Worm (Caenorhabditis elegans) whole organism, L4 larva: ENCODE data around the gene fbxa-208.

ENCODE experiments used
- D1046.2 ChIP-seq: fragments of 200-800 bp; sonication (Bioruptor generic); IDR thresholded peaks from 2 replicates; pipeline ENCODE4 v1.3.6; 2022; ENCODE audit warnings: missing genetic modification characterization, missing compliant biosample characterization
- F10B5.3 ChIP-seq: sonication (generic microtip); optimal IDR thresholded peaks from 2 replicates; lab custom pipeline; 2016; ENCODE audit warnings: mild to moderate bottlenecking, missing genetic modification characterization, missing compliant biosample characterization
- F44E2.7 ChIP-seq: fragments of 200-800 bp; sonication (Bioruptor generic); IDR thresholded peaks from 2 replicates; pipeline ENCODE4 v2.1.2; 2022; ENCODE audit warnings: missing genetic modification characterization, missing compliant biosample characterization
- F49E8.2 ChIP-seq: sonication (generic microtip); optimal IDR thresholded peaks from 2 replicates; lab custom pipeline; 2016; ENCODE audit warnings: missing compliant biosample characterization, mild to moderate bottlenecking, missing genetic modification characterization, borderline replicate concordance
- T20F7.1 ChIP-seq: fragments of 200-800 bp; sonication (Bioruptor generic); optimal IDR thresholded peaks from 2 replicates; lab custom pipeline; 2018; ENCODE audit warnings: mild to moderate bottlenecking, missing genetic modification characterization, missing compliant biosample characterization
- T26A8.4 ChIP-seq: fragments of 200-800 bp; sonication (Bioruptor generic); IDR thresholded peaks from 2 replicates; pipeline ENCODE4 v1.3.6; 2022; ENCODE audit warnings: missing genetic modification characterization, missing compliant biosample characterization
- Y48G9A.11 ChIP-seq: fragments of 200-800 bp; sonication (Bioruptor generic); IDR thresholded peaks from 2 replicates; pipeline ENCODE4 v1.3.6; 2022; ENCODE audit warnings: missing genetic modification reagents, missing genetic modification characterization, missing compliant biosample characterization
- Y5F2A.4 ChIP-seq: fragments of 200-800 bp; sonication (Bioruptor generic); optimal IDR thresholded peaks from 2 replicates; lab custom pipeline; 2018; ENCODE audit warnings: mild to moderate bottlenecking, missing genetic modification characterization, missing compliant biosample characterization
- Y75B8A.6 ChIP-seq: fragments of 200-800 bp; sonication (Bioruptor generic); IDR thresholded peaks from 2 replicates; pipeline ENCODE4 v1.3.6; 2022; ENCODE audit warnings: missing genetic modification reagents, missing genetic modification characterization, missing compliant biosample characterization
- ZK337.2 ChIP-seq: fragments of 200-800 bp; sonication (Bioruptor generic); IDR thresholded peaks from 2 replicates; pipeline ENCODE4 v1.3.6; 2022; ENCODE audit warnings: missing genetic modification reagents, missing genetic modification characterization, missing compliant biosample characterization
- aha-1 ChIP-seq: fragments of 150-350 bp; peaks from one replicate; lab custom pipeline; 2014; ENCODE audit warnings: missing biosample characterization, missing genetic modification characterization
- aly-2 ChIP-seq: sonication (generic microtip); optimal IDR thresholded peaks from 2 replicates; lab custom pipeline; 2018; ENCODE audit warnings: missing biosample characterization, missing genetic modification characterization
- attf-4 ChIP-seq: sonication (generic microtip); optimal IDR thresholded peaks from 3 replicates; lab custom pipeline; 2017; ENCODE audit warnings: missing biosample characterization, missing genetic modification characterization
- ceh-28 ChIP-seq: fragments of 150-350 bp; optimal IDR thresholded peaks from 2 replicates; lab custom pipeline; 2014; ENCODE audit warnings: missing biosample characterization, missing genetic modification reagents, missing genetic modification characterization
- ces-1 ChIP-seq: fragments of 150-350 bp; sonication (generic microtip); optimal IDR thresholded peaks from 4 replicates; lab custom pipeline; 2014; ENCODE audit warnings: missing biosample characterization, missing genetic modification reagents, missing genetic modification characterization
- cey-2 ChIP-seq: sonication (generic microtip); optimal IDR thresholded peaks from 3 replicates; lab custom pipeline; 2017; ENCODE audit warnings: missing genetic modification characterization, mild to moderate bottlenecking, missing compliant biosample characterization, antibody characterized with exemption, borderline replicate concordance; ENCODE audit not compliant: insufficient read depth
- ctbp-1 ChIP-seq: fragments of 200-800 bp; sonication (Bioruptor generic); IDR thresholded peaks from 2 replicates; pipeline ENCODE4 v1.3.6; 2022; ENCODE audit warnings: missing genetic modification reagents, missing genetic modification characterization, missing compliant biosample characterization
- daf-12 ChIP-seq: fragments of 150-350 bp; optimal IDR thresholded peaks from 2 replicates; lab custom pipeline; 2014; ENCODE audit warnings: missing biosample characterization, missing genetic modification reagents, missing genetic modification characterization
- daf-16 ChIP-seq, 3 experiments: sonication (generic microtip); optimal IDR thresholded peaks; 2 replicates each; lab custom pipeline; 2016 to 2017; ENCODE audit warnings: missing genetic modification characterization in 3 of 3, missing genetic modification reagents in 3 of 3, mild to moderate bottlenecking in 2 of 3, missing compliant biosample characterization in 2 of 3, missing biosample characterization in 1 of 3, moderate library complexity in 1 of 3
- daf-19 ChIP-seq: fragments of 200-800 bp; sonication (Bioruptor generic); conservative IDR thresholded peaks from 2 replicates; pipeline ENCODE4 v1.3.6; 2022; ENCODE audit warnings: missing genetic modification characterization, missing compliant biosample characterization
- daf-8 ChIP-seq: fragments of 200-800 bp; sonication (Bioruptor generic); IDR thresholded peaks from 2 replicates; pipeline ENCODE4 v1.3.6; 2022; ENCODE audit warnings: missing genetic modification characterization, missing compliant biosample characterization
- dmd-8 ChIP-seq: fragments of 200-800 bp; sonication (Bioruptor generic); IDR thresholded peaks from 2 replicates; pipeline ENCODE4 v1.3.6; 2022; ENCODE audit warnings: missing genetic modification characterization, missing compliant biosample characterization
- dpl-1 ChIP-seq: fragments of 150-350 bp; optimal IDR thresholded peaks from 2 replicates; lab custom pipeline; 2014; ENCODE audit warnings: missing biosample characterization, missing genetic modification reagents, missing genetic modification characterization
- dve-1 ChIP-seq: sonication (generic microtip); optimal IDR thresholded peaks from 2 replicates; lab custom pipeline; 2017; ENCODE audit warnings: antibody characterized with exemption, mild to moderate bottlenecking, missing genetic modification characterization, missing compliant biosample characterization; ENCODE audit not compliant: insufficient read depth
- egl-43 ChIP-seq: fragments of 200-800 bp; sonication (Bioruptor generic); IDR thresholded peaks from 2 replicates; pipeline ENCODE4 v1.3.6; 2022; ENCODE audit warnings: missing genetic modification reagents, missing genetic modification characterization, missing compliant biosample characterization
- fos-1 ChIP-seq: fragments of 150-350 bp; optimal IDR thresholded peaks from 2 replicates; lab custom pipeline; 2014; ENCODE audit warnings: missing biosample characterization, missing genetic modification characterization
- hif-1 ChIP-seq, 2 experiments: sonication (generic microtip); optimal IDR thresholded peaks; 2 replicates each; lab custom pipeline; 2016 to 2017; ENCODE audit warnings: missing compliant biosample characterization in 2 of 2, missing genetic modification characterization in 2 of 2, missing genetic modification reagents in 2 of 2, missing genotype in 2 of 2, mild to moderate bottlenecking in 1 of 2
- hlh-11 ChIP-seq: fragments of 200-800 bp; sonication (Bioruptor generic); optimal IDR thresholded peaks from 2 replicates; lab custom pipeline; 2018; ENCODE audit warnings: mild to moderate bottlenecking, missing genetic modification characterization, missing compliant biosample characterization
- hlh-30 ChIP-seq: sonication (generic microtip); optimal IDR thresholded peaks from 2 replicates; lab custom pipeline; 2017; ENCODE audit warnings: antibody characterized with exemption, mild to moderate bottlenecking, missing genetic modification characterization, missing compliant biosample characterization; ENCODE audit not compliant: insufficient read depth
- jun-1 ChIP-seq: fragments of 150-350 bp; optimal IDR thresholded peaks from 2 replicates; lab custom pipeline; 2014; ENCODE audit warnings: missing biosample characterization, missing genetic modification reagents, missing genetic modification characterization
- lin-1 ChIP-seq: fragments of 200-800 bp; sonication (Bioruptor generic); IDR thresholded peaks from 2 replicates; pipeline ENCODE4 v1.3.6; 2022; ENCODE audit warnings: missing genetic modification reagents, missing genetic modification characterization, missing compliant biosample characterization
- lin-39 ChIP-seq: fragments of 150-350 bp; optimal IDR thresholded peaks from 2 replicates; lab custom pipeline; 2014; ENCODE audit warnings: missing biosample characterization, missing genetic modification reagents, missing genetic modification characterization
- lir-3 ChIP-seq: sonication (generic microtip); optimal IDR thresholded peaks from 2 replicates; lab custom pipeline; 2016; ENCODE audit warnings: mild to moderate bottlenecking, missing genetic modification characterization, missing compliant biosample characterization
- madf-9 ChIP-seq: fragments of 200-800 bp; sonication (Bioruptor generic); conservative IDR thresholded peaks from 2 replicates; pipeline ENCODE4 v1.3.6; 2022; ENCODE audit warnings: missing genetic modification reagents, missing genetic modification characterization, missing compliant biosample characterization
- mdt-29 ChIP-seq: fragments of 200-800 bp; sonication (Bioruptor generic); IDR thresholded peaks from 2 replicates; pipeline ENCODE4 v1.3.6; 2022; ENCODE audit warnings: missing genetic modification reagents, missing genetic modification characterization, missing compliant biosample characterization
- mes-2 ChIP-seq: sonication (generic microtip); optimal IDR thresholded peaks from 2 replicates; lab custom pipeline; 2016; ENCODE audit warnings: missing genotype, mild to moderate bottlenecking, missing genetic modification characterization, missing compliant biosample characterization; ENCODE audit not compliant: poor library complexity, severe bottlenecking
- mxl-2 ChIP-seq: fragments of 200-800 bp; sonication (Bioruptor generic); conservative IDR thresholded peaks from 2 replicates; pipeline ENCODE4 v1.3.6; 2022; ENCODE audit warnings: missing genetic modification reagents, missing genetic modification characterization, missing compliant biosample characterization
- nhr-102 ChIP-seq: sonication (generic microtip); optimal IDR thresholded peaks from 2 replicates; lab custom pipeline; 2016; ENCODE audit warnings: mild to moderate bottlenecking, missing genetic modification characterization, moderate library complexity, missing compliant biosample characterization
- nhr-237 ChIP-seq: sonication (generic microtip); optimal IDR thresholded peaks from 2 replicates; lab custom pipeline; 2017; ENCODE audit warnings: missing biosample characterization, missing genetic modification characterization
- nhr-28 ChIP-seq: fragments of 150-350 bp; optimal IDR thresholded peaks from 2 replicates; lab custom pipeline; 2014; ENCODE audit warnings: missing biosample characterization, missing genetic modification characterization
- nhr-41 ChIP-seq: fragments of 200-800 bp; sonication (Bioruptor generic); IDR thresholded peaks from 2 replicates; pipeline ENCODE4 v1.3.6; 2022; ENCODE audit warnings: missing genetic modification reagents, missing genetic modification characterization, missing compliant biosample characterization
- nhr-42 ChIP-seq: fragments of 200-800 bp; sonication (Bioruptor generic); IDR thresholded peaks from 2 replicates; pipeline ENCODE4 v1.3.6; 2022; ENCODE audit warnings: missing genetic modification characterization, missing compliant biosample characterization
- nhr-6 ChIP-seq: fragments of 150-350 bp; optimal IDR thresholded peaks from 2 replicates; lab custom pipeline; 2014; ENCODE audit warnings: missing biosample characterization, missing genetic modification characterization
- php-3 ChIP-seq: fragments of 200-800 bp; sonication (Bioruptor generic); IDR thresholded peaks from 2 replicates; pipeline ENCODE4 v1.3.6; 2022; ENCODE audit warnings: missing genetic modification reagents, missing genetic modification characterization, missing compliant biosample characterization
- rbr-2 ChIP-seq: sonication (generic microtip); optimal IDR thresholded peaks from 2 replicates; lab custom pipeline; 2016; ENCODE audit warnings: missing genotype, missing genetic modification characterization, missing compliant biosample characterization
- sdz-12 ChIP-seq: fragments of 200-800 bp; sonication (Bioruptor generic); optimal IDR thresholded peaks from 2 replicates; lab custom pipeline; 2018; ENCODE audit warnings: mild to moderate bottlenecking, missing genetic modification characterization, missing compliant biosample characterization
- skn-1 ChIP-seq: fragments of 150-350 bp; optimal IDR thresholded peaks from 2 replicates; lab custom pipeline; 2014; ENCODE audit warnings: missing biosample characterization, missing genetic modification characterization
- snpc-4 ChIP-seq: fragments of 150-350 bp; optimal IDR thresholded peaks from 2 replicates; lab custom pipeline; 2014; ENCODE audit warnings: missing biosample characterization, missing genetic modification characterization
- spr-3 ChIP-seq: fragments of 200-800 bp; sonication (Bioruptor generic); optimal IDR thresholded peaks from 2 replicates; lab custom pipeline; 2018; ENCODE audit warnings: mild to moderate bottlenecking, missing genetic modification characterization, missing compliant biosample characterization
- unc-39 ChIP-seq: sonication (generic microtip); optimal IDR thresholded peaks from 2 replicates; lab custom pipeline; 2017; ENCODE audit warnings: missing biosample characterization, missing genetic modification characterization
- zip-11 ChIP-seq: fragments of 200-800 bp; sonication (Bioruptor generic); IDR thresholded peaks from 2 replicates; pipeline ENCODE4 v1.3.6; 2022; ENCODE audit warnings: missing genetic modification characterization, missing compliant biosample characterization
- ztf-7 ChIP-seq: fragments of 150-350 bp; optimal IDR thresholded peaks from 2 replicates; lab custom pipeline; 2014; ENCODE audit warnings: missing biosample characterization, missing genetic modification characterization

The fbxa-208 gene

ce11 chrIII:1226256-1226655 lies 30.4 kb upstream of the fbxa-208 start:
- TF ChIP-seq ctbp-1 (GFP tag; lab: Robert Waterston, UW) = no peak
- no peak for TF ChIP-seq Y75B8A.6
- TF ChIP-seq Y5F2A.4 (GFP tag; lab: Kevin White, UChicago) = no peak
- no peak for TF ChIP-seq unc-39 (tag; lab: Kevin White, UChicago)
- TF ChIP-seq dmd-8 (GFP tag; lab: Robert Waterston, UW) = no peak
- TF ChIP-seq nhr-6 (tag; lab: Kevin White, UChicago) = peak; percentile 61
- TF ChIP-seq nhr-42 = no peak
- TF ChIP-seq hlh-11 (tag; lab: Kevin White, UChicago) = peak; percentile 21
- TF ChIP-seq php-3 (GFP tag; lab: Robert Waterston, UW) = 0 out of 2 replicates have a peak, but pooled peaks have one; percentile 51
- no peak for TF ChIP-seq aha-1
- peak; percentile 0 for TF ChIP-seq mes-2
- no peak for TF ChIP-seq spr-3 (GFP tag; lab: Kevin White, UChicago)
- TF ChIP-seq madf-9 (GFP tag; lab: Robert Waterston, UW) = no peak
- TF ChIP-seq daf-12 (tag; lab: Kevin White, UChicago) = no peak
- no peak for TF ChIP-seq daf-16 (GFP tag; optimal IDR thresholded peaks at IDR 0.05; lab: Kevin White, UChicago)
- TF ChIP-seq daf-16 (tag; optimal IDR thresholded peaks at IDR 0.05; lab: Kevin White, UChicago) = peak; percentile 44
- no peak for TF ChIP-seq skn-1 (tag; lab: Kevin White, UChicago)
- no peak for TF ChIP-seq egl-43 (GFP tag; lab: Robert Waterston, UW)
- no peak for TF ChIP-seq lir-3 (tag; lab: Kevin White, UChicago)
- TF ChIP-seq Y48G9A.11 (GFP tag; lab: Robert Waterston, UW) = no peak
- peak; percentile 41 for TF ChIP-seq nhr-28 (tag; lab: Kevin White, UChicago)
- no peak for TF ChIP-seq zip-11
- no peak for TF ChIP-seq nhr-237
- no peak for TF ChIP-seq aly-2 (tag; lab: Kevin White, UChicago)
- TF ChIP-seq ztf-7 = no peak
- peak; percentile 9 for TF ChIP-seq dve-1 (tag; lab: Kevin White, UChicago)
- no peak for TF ChIP-seq mdt-29 (GFP tag; lab: Robert Waterston, UW)
- TF ChIP-seq jun-1 (tag; lab: Kevin White, UChicago) = no peak
- TF ChIP-seq lin-39 (tag; lab: Kevin White, UChicago) = no peak
- TF ChIP-seq ZK337.2 (GFP tag; lab: Robert Waterston, UW) = no peak
- TF ChIP-seq dpl-1 (GFP tag; lab: Kevin White, UChicago) = no peak
- no peak for TF ChIP-seq hif-1 (tag; optimal IDR thresholded peaks at IDR 0.05; lab: Kevin White, UChicago)
- TF ChIP-seq T26A8.4 (GFP tag; lab: Robert Waterston, UW) = no peak
- no peak for TF ChIP-seq nhr-41
- 0 out of 2 replicates have a peak, but pooled peaks have one; percentile 44 for TF ChIP-seq D1046.2 (GFP tag; lab: Robert Waterston, UW)
- TF ChIP-seq daf-19 (GFP tag; lab: Robert Waterston, UW) = no peak
- no peak for TF ChIP-seq fos-1 (tag; lab: Kevin White, UChicago)
- no peak for TF ChIP-seq F44E2.7 (GFP tag; lab: Robert Waterston, UW)
- TF ChIP-seq nhr-102 (tag; lab: Kevin White, UChicago) = no peak
- TF ChIP-seq daf-8 (GFP tag; lab: Robert Waterston, UW) = no peak
- TF ChIP-seq lin-1 (GFP tag; lab: Robert Waterston, UW) = no peak
- TF ChIP-seq hlh-30 (tag; lab: Kevin White, UChicago) = no peak
- TF ChIP-seq attf-4 (tag; lab: Kevin White, UChicago) = no peak
- no peak for TF ChIP-seq T20F7.1
- TF ChIP-seq F49E8.2 (tag; lab: Kevin White, UChicago) = no peak
- TF ChIP-seq F10B5.3 (tag; lab: Kevin White, UChicago) = no peak
- TF ChIP-seq ceh-28 (tag; lab: Kevin White, UChicago) = no peak
- no peak for TF ChIP-seq mxl-2 (GFP tag; lab: Robert Waterston, UW)
- no peak for TF ChIP-seq sdz-12
- TF ChIP-seq snpc-4 (tag; lab: Kevin White, UChicago) = no peak
- no peak for TF ChIP-seq rbr-2 (tag; lab: Kevin White, UChicago)
- no peak for TF ChIP-seq ces-1
- no peak for TF ChIP-seq cey-2
